Worm (Caenorhabditis elegans): Measurements from ENCODE around the gene T13C2.3.

T13C2.3 gene

DNA sequence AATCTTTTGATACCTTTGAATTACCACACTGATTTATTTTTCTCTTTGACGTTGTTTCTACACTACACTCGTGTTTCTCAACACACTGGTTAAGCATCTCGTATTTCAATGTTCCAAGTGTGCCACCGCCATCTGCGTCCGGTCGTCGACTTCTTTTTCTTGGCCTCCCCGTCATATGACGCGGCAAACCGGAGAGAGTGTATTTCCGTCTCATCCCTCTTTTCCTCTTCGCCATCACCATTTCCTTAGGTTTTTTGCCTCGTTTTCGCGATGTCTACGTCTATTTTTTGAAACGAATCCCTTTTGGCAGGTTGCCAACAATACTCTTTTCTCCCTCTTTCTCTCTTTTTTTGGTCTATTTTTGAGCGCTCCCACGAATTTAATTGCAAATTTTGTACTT lies 49.9 kb downstream of the T13C2.3 start:
- TF ChIP-seq Y22D7AL.16 (tag; optimal IDR thresholded peaks at IDR 0.05), result no peak
- TF ChIP-seq tbx-2 (tag; optimal IDR thresholded peaks at IDR 0.05), result peak; percentile 46
- peak; percentile 75 for TF ChIP-seq hlh-30 (tag; optimal IDR thresholded peaks at IDR 0.05; ENCODE audit: insufficient read depth)
- no peak for TF ChIP-seq odd-2 (tag; optimal IDR thresholded peaks at IDR 0.05)
- no peak for TF ChIP-seq ztf-16 (tag; optimal IDR thresholded peaks at IDR 0.05)
- no peak for TF ChIP-seq sox-2 (GFP tag; IDR thresholded peaks at IDR 0.05)
- peak; percentile 20 for TF ChIP-seq eyg-1 (tag; optimal IDR thresholded peaks at IDR 0.05)
- TF ChIP-seq elt-4 (tag; optimal IDR thresholded peaks at IDR 0.05), result no peak
- TF ChIP-seq nfya-1 (tag; optimal IDR thresholded peaks at IDR 0.05), result peak; percentile 29
- peak; percentile 30 for TF ChIP-seq ceh-18 (tag; optimal IDR thresholded peaks at IDR 0.05)
- peak; percentile 96 for TF ChIP-seq ceh-34 (tag; optimal IDR thresholded peaks at IDR 0.05)

DNA sequence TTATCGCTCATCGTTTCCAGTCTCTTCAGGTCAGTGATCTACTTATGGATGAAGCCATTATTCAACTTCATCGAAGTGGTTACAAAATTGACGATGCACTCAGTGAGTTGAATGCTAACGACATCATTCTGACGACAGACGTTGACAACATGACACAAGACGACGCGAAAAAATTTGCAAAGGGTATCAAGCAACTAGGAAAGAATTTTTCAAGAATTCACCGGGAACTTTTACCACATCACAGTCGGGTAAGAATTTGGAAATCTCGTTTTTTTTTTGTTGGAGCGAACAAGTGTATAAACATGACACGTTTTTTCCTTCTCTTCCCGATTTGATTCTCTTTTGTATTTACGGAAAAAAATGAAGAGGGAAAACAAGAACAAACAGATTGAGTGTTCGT lies 51.6 kb downstream of the T13C2.3 start:
- no peak for TF ChIP-seq elt-2 (tag; optimal IDR thresholded peaks at IDR 0.05)
- TF ChIP-seq K02D7.2 (tag; optimal IDR thresholded peaks at IDR 0.05), result no peak
- TF ChIP-seq mec-3 (tag; optimal IDR thresholded peaks at IDR 0.05; ENCODE audit: borderline replicate concordance), result no peak
- TF ChIP-seq ceh-48 (tag; optimal IDR thresholded peaks at IDR 0.05), result no peak
- TF ChIP-seq npax-4 (tag; optimal IDR thresholded peaks at IDR 0.05), result no peak
- no peak for TF ChIP-seq ztf-16 (tag; optimal IDR thresholded peaks at IDR 0.05)
- no peak for TF ChIP-seq F13H6.1 (tag; optimal IDR thresholded peaks at IDR 0.05)
- TF ChIP-seq Y22D7AL.16 (tag; optimal IDR thresholded peaks at IDR 0.05), result no peak
- TF ChIP-seq hlh-15 (tag; optimal IDR thresholded peaks at IDR 0.05), result no peak
- TF ChIP-seq unc-3 (GFP tag; conservative IDR thresholded peaks at IDR 0.05), result no peak
- no peak for TF ChIP-seq unc-3 (tag; optimal IDR thresholded peaks at IDR 0.05)
- no peak for TF ChIP-seq zip-5 (tag; optimal IDR thresholded peaks at IDR 0.05)
- TF ChIP-seq ref-2 (tag; optimal IDR thresholded peaks at IDR 0.05), result no peak
- TF ChIP-seq madf-2 (tag; optimal IDR thresholded peaks at IDR 0.05), result no peak
- TF ChIP-seq tbx-7 (tag; optimal IDR thresholded peaks at IDR 0.05), result no peak
- no peak for TF ChIP-seq unc-42 (tag; optimal IDR thresholded peaks at IDR 0.05)
- no peak for TF ChIP-seq ceh-45 (GFP tag; IDR thresholded peaks at IDR 0.05)
- no peak for TF ChIP-seq sox-4 (tag; optimal IDR thresholded peaks at IDR 0.05)

DNA sequence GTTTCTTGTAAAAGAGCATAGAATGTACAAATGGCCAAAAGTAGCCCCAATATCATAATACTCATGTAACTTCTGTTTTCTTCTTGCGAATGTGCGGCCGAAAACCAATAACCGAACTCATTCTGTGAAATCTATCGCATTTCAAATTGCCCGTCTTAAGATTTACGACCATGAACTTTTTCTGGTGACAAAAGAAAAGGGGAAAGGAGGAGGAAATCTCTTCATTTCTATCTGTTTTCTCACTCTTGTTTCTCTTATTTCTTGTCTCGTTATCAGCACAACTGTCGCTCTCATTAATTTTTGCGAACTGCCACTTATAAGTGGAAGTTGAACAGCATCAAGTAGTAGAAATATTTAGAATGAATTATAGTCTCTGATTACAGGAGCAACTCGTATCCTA lies 52.1 kb downstream of the T13C2.3 start:
- TF ChIP-seq ceh-18 (tag; optimal IDR thresholded peaks at IDR 0.05) (peak; percentile 52), unc-55 (GFP tag; optimal IDR thresholded peaks at IDR 0.05) (peak; percentile 70), fkh-6 (tag; optimal IDR thresholded peaks at IDR 0.05) (no peak), ceh-48 (tag; optimal IDR thresholded peaks at IDR 0.05) (no peak), gmeb-2 (tag; optimal IDR thresholded peaks at IDR 0.05) (no peak), nhr-11 (tag; optimal IDR thresholded peaks at IDR 0.05) (no peak), ceh-30 (tag; optimal IDR thresholded peaks at IDR 0.05) (no peak), rnt-1 (tag; optimal IDR thresholded peaks at IDR 0.05) (peak; percentile 34), syd-9 (tag; optimal IDR thresholded peaks at IDR 0.05) (no peak), nfya-1 (tag; optimal IDR thresholded peaks at IDR 0.05) (peak; percentile 10)
